Fruit fly (Drosophila melanogaster): ENCODE results near the gene Saysd1.

Saysd1 gene

DNA sequence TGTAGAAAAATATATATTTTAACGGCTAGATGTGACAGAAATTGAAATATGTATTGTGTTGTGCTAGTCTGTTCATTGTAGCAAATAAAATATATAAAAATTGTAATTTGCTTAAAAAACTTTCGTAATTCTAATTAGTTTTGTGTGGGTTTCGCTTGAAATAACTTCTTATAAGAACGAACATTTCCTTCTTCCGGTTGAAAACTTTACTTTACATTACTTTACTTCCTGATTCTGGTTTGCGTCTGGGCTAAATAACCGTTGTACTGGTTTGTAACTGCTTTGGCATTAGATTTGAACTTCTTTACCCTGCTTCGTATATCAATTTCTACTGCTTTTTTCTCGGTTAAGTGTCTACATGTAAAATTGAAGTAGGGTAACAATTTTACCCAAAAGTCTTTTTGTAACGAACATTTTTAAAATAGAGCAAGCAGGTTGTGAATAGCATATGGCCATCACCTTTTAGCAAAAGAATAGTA is 21.2 kb downstream of the Saysd1 start, which contains the start of gene lobo (continued):
- peak; percentile 68 for TF ChIP-seq CG34376 (GFP tag; optimal IDR thresholded peaks at IDR 0.05)
- no peak for TF ChIP-seq gt (GFP tag; IDR thresholded peaks at IDR 0.05)
- TF ChIP-seq unc-4 (GFP tag; IDR thresholded peaks at IDR 0.05; ENCODE audit: partially characterized antibody), result 0 out of 2 replicates have a peak, but pooled peaks have one; percentile 25
- peak; percentile 65 for TF ChIP-seq Fer1 (GFP tag; optimal IDR thresholded peaks at IDR 0.05)
- TF ChIP-seq cg (GFP tag; optimal IDR thresholded peaks at IDR 0.05), result no peak
- no peak for TF ChIP-seq gcm2 (GFP tag; optimal IDR thresholded peaks at IDR 0.05)
- peak; percentile 90 to 99 for TF ChIP-seq insv (GFP tag; optimal IDR thresholded peaks at IDR 0.05)
- TF ChIP-seq Atf3 (GFP tag; optimal IDR thresholded peaks at IDR 0.05), result peak; percentile 30
- peak; percentile 10 for TF ChIP-seq ftz-f1 (GFP tag; optimal IDR thresholded peaks at IDR 0.05)
- TF ChIP-seq chm (GFP tag; IDR thresholded peaks at IDR 0.05), result peak; percentile 86
- peak in 1 of 2 experiments; percentile 50 for TF ChIP-seq Dfd (GFP tag; optimal IDR thresholded peaks at IDR 0.05)
- TF ChIP-seq CG9932 (GFP tag; IDR thresholded peaks at IDR 0.05), result peak; percentile 81
- TF ChIP-seq CG6813 (GFP tag; optimal IDR thresholded peaks at IDR 0.05), result peak; percentile 29
- no peak for TF ChIP-seq bsh (GFP tag; optimal IDR thresholded peaks at IDR 0.05)
- TF ChIP-seq shn (GFP tag; optimal IDR thresholded peaks at IDR 0.05), result peak; percentile 58
- peak; percentile 24 for TF ChIP-seq fd96Cb (tag; optimal IDR thresholded peaks at IDR 0.05)
- peak; percentile 10 for TF ChIP-seq kni (GFP tag; optimal IDR thresholded peaks at IDR 0.05)
- peak; percentile 39; the same call in 1 of the 2 replicates for TF ChIP-seq CG11247 (GFP tag; IDR thresholded peaks at IDR 0.05)
- TF ChIP-seq luna (GFP tag; optimal IDR thresholded peaks at IDR 0.05), result peak; percentile 27
- TF ChIP-seq zen (tag; optimal IDR thresholded peaks at IDR 0.05), result peak; percentile 83
- peak; percentile 100 for TF ChIP-seq aop (GFP tag; IDR thresholded peaks at IDR 0.05)
- TF ChIP-seq CG4404 (GFP tag; IDR thresholded peaks at IDR 0.05), result peak; percentile 15; the same call in 1 of the 2 replicates
- peak; percentile 19 for TF ChIP-seq jing (GFP tag; optimal IDR thresholded peaks at IDR 0.05)
- TF ChIP-seq CG10462 (GFP tag; optimal IDR thresholded peaks at IDR 0.05), result peak; percentile 6
- no peak for TF ChIP-seq tup (GFP tag; optimal IDR thresholded peaks at IDR 0.05)
- peak; percentile 30 for TF ChIP-seq CG2875 (GFP tag; optimal IDR thresholded peaks at IDR 0.05)
- no peak for TF ChIP-seq pan (optimal IDR thresholded peaks at IDR 0.05)
- TF ChIP-seq pan (GFP tag; optimal IDR thresholded peaks at IDR 0.05 in 1 of 2, IDR thresholded peaks at IDR 0.05 in 1 of 2), result no peak
- TF ChIP-seq Taf1 (GFP tag; IDR thresholded peaks at IDR 0.05), result no peak
- TF ChIP-seq lilli (GFP tag; optimal IDR thresholded peaks at IDR 0.05), result peak; percentile 49
- TF ChIP-seq Side (GFP tag; optimal IDR thresholded peaks at IDR 0.05), result peak; percentile 70
- TF ChIP-seq tgo (GFP tag; IDR thresholded peaks at IDR 0.05), result no peak
- TF ChIP-seq CG3838 (GFP tag; optimal IDR thresholded peaks at IDR 0.05), result peak; percentile 41
- TF ChIP-seq Hr51 (GFP tag; optimal IDR thresholded peaks at IDR 0.05), result peak; percentile 46 to 53
- peak; percentile 56 for TF ChIP-seq CG12236 (GFP tag; optimal IDR thresholded peaks at IDR 0.05)
- no peak for TF ChIP-seq tll (GFP tag; optimal IDR thresholded peaks at IDR 0.05)
- TF ChIP-seq Ets65A (GFP tag), result peak; percentile 97
- TF ChIP-seq CG16815 (GFP tag; optimal IDR thresholded peaks at IDR 0.05), result peak; percentile 31
- peak; percentile 72 for TF ChIP-seq Hsf (GFP tag; optimal IDR thresholded peaks at IDR 0.05)
- TF ChIP-seq chn (GFP tag; optimal IDR thresholded peaks at IDR 0.05), result peak; percentile 8
- peak; percentile 83 for TF ChIP-seq CoRest (tag; optimal IDR thresholded peaks at IDR 0.05)
- no peak for TF ChIP-seq CG4360 (GFP tag; IDR thresholded peaks at IDR 0.05)
- TF ChIP-seq scrt (GFP tag; optimal IDR thresholded peaks at IDR 0.05), result peak; percentile 0
- peak; percentile 75 for TF ChIP-seq CG18619 (GFP tag; optimal IDR thresholded peaks at IDR 0.05)
- peak; percentile 44; the same call in 1 of the 2 replicates for TF ChIP-seq CG10321 (GFP tag; IDR thresholded peaks at IDR 0.05)
- TF ChIP-seq Camta (GFP tag; optimal IDR thresholded peaks at IDR 0.05), result peak; percentile 75
- TF ChIP-seq repo (GFP tag; optimal IDR thresholded peaks at IDR 0.05), result no peak
- TF ChIP-seq CG14441 (GFP tag; IDR thresholded peaks at IDR 0.05), result peak; percentile 45
- TF ChIP-seq ATbp (GFP tag; optimal IDR thresholded peaks at IDR 0.05), result no peak
- peak; percentile 55 for TF ChIP-seq CG2120 (GFP tag; optimal IDR thresholded peaks at IDR 0.05)
- peak; percentile 79 for TF ChIP-seq CG3847 (GFP tag; IDR thresholded peaks at IDR 0.05)

Measured in whole organism, embryonic.